Fruit fly (Drosophila melanogaster): ENCODE measurements around the gene CG9154.

CG9154 gene

dm6 chr2L:6081134-6081832 lies 10.8 kb upstream of the CG9154 start (continued):
- TF ChIP-seq pfk (GFP tag; optimal IDR thresholded peaks at IDR 0.05) (no peak), lov (optimal IDR thresholded peaks at IDR 0.05) (no peak), lov (GFP tag; IDR thresholded peaks at IDR 0.05) (no peak), CG10543 (GFP tag; optimal IDR thresholded peaks at IDR 0.05) (no peak), tin (GFP tag; optimal IDR thresholded peaks at IDR 0.05) (no peak), CG30403 (GFP tag; optimal IDR thresholded peaks at IDR 0.05) (no peak), MESR4 (GFP tag; optimal IDR thresholded peaks at IDR 0.05) (no peak), ac (GFP tag; optimal IDR thresholded peaks at IDR 0.05) (no peak), nerfin-1 (tag; optimal IDR thresholded peaks at IDR 0.05) (peak; percentile 20), CG7357 (GFP tag; IDR thresholded peaks at IDR 0.05) (no peak), CG33557 (GFP tag; optimal IDR thresholded peaks at IDR 0.05) (no peak), mld (GFP tag; IDR thresholded peaks at IDR 0.05; ENCODE audit: partially characterized antibody) (no peak; the same call in 2 of the 3 replicates), chinmo (GFP tag; IDR thresholded peaks at IDR 0.05; ENCODE audit: partially characterized antibody) (0 out of 4 replicates have a peak, but pooled peaks have one; percentile 13), CG31365 (tag; optimal IDR thresholded peaks at IDR 0.05) (no peak), CG9876 (GFP tag; optimal IDR thresholded peaks at IDR 0.05) (no peak), da (GFP tag; optimal IDR thresholded peaks at IDR 0.05) (peak; percentile 5), sima (GFP tag; optimal IDR thresholded peaks at IDR 0.05) (no peak), CG12299 (tag; optimal IDR thresholded peaks at IDR 0.05) (no peak), CG3065 (GFP tag; optimal IDR thresholded peaks at IDR 0.05) (no peak), Atf6 (GFP tag; IDR thresholded peaks at IDR 0.05) (no peak), CG4707 (GFP tag; optimal IDR thresholded peaks at IDR 0.05) (peak; percentile 21), nerfin-2 (GFP tag; IDR thresholded peaks at IDR 0.05; ENCODE audit: partially characterized antibody) (no peak), CG18011 (GFP tag; optimal IDR thresholded peaks at IDR 0.05) (no peak), wor (GFP tag; IDR thresholded peaks at IDR 0.05) (no peak), CG34376 (GFP tag; optimal IDR thresholded peaks at IDR 0.05) (no peak), Dbx (GFP tag; IDR thresholded peaks at IDR 0.05) (no peak), ara (GFP tag; IDR thresholded peaks at IDR 0.05) (no peak), D19B (GFP tag; optimal IDR thresholded peaks at IDR 0.05) (no peak), CG2712 (tag; optimal IDR thresholded peaks at IDR 0.05) (no peak), onecut (GFP tag; IDR thresholded peaks at IDR 0.05) (no peak), MTF-1 (GFP tag; optimal IDR thresholded peaks at IDR 0.05; ENCODE audit: borderline replicate concordance) (no peak), psq (GFP tag; optimal IDR thresholded peaks at IDR 0.05) (no peak), emc (GFP tag; optimal IDR thresholded peaks at IDR 0.05) (no peak), BtbVII (GFP tag; optimal IDR thresholded peaks at IDR 0.05) (no peak), CG31441 (GFP tag; IDR thresholded peaks at IDR 0.05) (no peak), CG7556 (GFP tag; optimal IDR thresholded peaks at IDR 0.05) (no peak), Rx (GFP tag; IDR thresholded peaks at IDR 0.05) (no peak), dm (GFP tag; optimal IDR thresholded peaks at IDR 0.05) (no peak), fd3F (GFP tag; optimal IDR thresholded peaks at IDR 0.05) (no peak), Elba2 (GFP tag; optimal IDR thresholded peaks at IDR 0.05) (no peak), tup (GFP tag; optimal IDR thresholded peaks at IDR 0.05) (no peak), CG1647 (GFP tag; optimal IDR thresholded peaks at IDR 0.05) (no peak)
